Worm (Caenorhabditis elegans) whole organism, midembryonic: ENCODE data around the gene D1022.3.

Experiments
- flt-1 ChIP-seq: fragments of 200-800 bp; sonication (Bioruptor generic); IDR thresholded peaks from 2 replicates; pipeline ENCODE4 v1.3.6; 2022; ENCODE audit warnings: missing genetic modification characterization, missing compliant biosample characterization
- ztf-29 ChIP-seq: fragments of 200-800 bp; sonication (Bioruptor generic); IDR thresholded peaks from 2 replicates; pipeline ENCODE4 v1.3.6; 2022; ENCODE audit warnings: missing genetic modification reagents, missing genetic modification characterization, missing compliant biosample characterization

ce11 chrII:7478487-7479234 is 22.6 kb upstream of the D1022.3 start, which contains the start of the genes aka-1 and ubc-6:
- TF ChIP-seq flt-1 (GFP tag; lab: Robert Waterston, UW) (peak; percentile 74), ztf-29 (no peak; the same call in 1 of the 2 replicates)
